Fruit fly (Drosophila melanogaster): ENCODE measurements around the gene CG32099.

DNA sequence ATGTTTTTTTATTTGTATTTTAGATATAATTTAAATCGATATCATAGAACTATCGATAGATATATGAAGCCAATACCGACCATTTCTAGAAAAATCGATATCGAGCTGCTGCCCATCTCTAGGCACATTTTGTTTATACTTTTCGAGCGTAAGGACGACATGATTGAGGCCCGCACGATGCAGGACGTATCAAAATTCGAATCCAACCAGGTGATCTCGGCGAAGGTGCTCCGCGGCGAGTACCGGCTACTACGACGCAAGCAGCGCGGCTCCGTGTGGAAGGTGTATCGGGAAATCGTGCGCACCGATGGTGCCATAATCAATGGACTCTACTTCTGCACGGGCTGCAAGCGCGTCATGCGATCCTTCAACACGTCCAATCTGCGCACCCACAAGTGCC lies 30.9 kb upstream of the CG32099 start, which contains the start of gene ssp:
- TF ChIP-seq CG8478 (optimal IDR thresholded peaks at IDR 0.05) = no peak
- no peak for TF ChIP-seq CTCF (optimal IDR thresholded peaks at IDR 0.05)

Data from S2 (cell line).